Fruit fly (Drosophila melanogaster) whole organism, embryonic: ENCODE data around the gene mRpL3.

Experiments used
- Aef1 ChIP-seq: fragments of 200-800 bp; sonication (Bioruptor generic); IDR thresholded peaks from 3 replicates; pipeline ENCODE4 v1.3.6; 2022; ENCODE audit warnings: missing biosample characterization, missing genetic modification characterization
- BEAF-32 ChIP-seq: fragments of 200-800 bp; sonication (Bioruptor generic); optimal IDR thresholded peaks from 3 replicates; lab custom pipeline; 2017; ENCODE audit warnings: missing biosample characterization, missing genetic modification characterization, mild to moderate bottlenecking, moderate library complexity, missing genetic modification reagents
- Blimp-1 ChIP-seq: fragments of 200-800 bp; sonication (Bioruptor generic); optimal IDR thresholded peaks from 3 replicates; lab custom pipeline; 2018; ENCODE audit warnings: missing biosample characterization, missing genetic modification characterization, mild to moderate bottlenecking, moderate library complexity, missing genetic modification reagents
- C15 ChIP-seq: fragments of 200-800 bp; sonication (Bioruptor generic); IDR thresholded peaks from 3 replicates; pipeline ENCODE4 v1.3.6; 2022; ENCODE audit warnings: missing biosample characterization, missing genetic modification characterization
- CG10274 ChIP-seq: fragments of 200-800 bp; sonication (Bioruptor generic); optimal IDR thresholded peaks from 3 replicates; lab custom pipeline; 2017; ENCODE audit warnings: missing biosample characterization, mild to moderate bottlenecking, missing genetic modification characterization
- CG10321 ChIP-seq: fragments of 200-800 bp; sonication (Bioruptor generic); IDR thresholded peaks from 2 replicates; pipeline ENCODE4 v1.3.6; 2022; ENCODE audit warnings: missing biosample characterization, missing genetic modification characterization
- CG10462 ChIP-seq: fragments of 200-800 bp; sonication (Bioruptor generic); optimal IDR thresholded peaks from 2 replicates; lab custom pipeline; 2016; ENCODE audit warnings: missing biosample characterization, missing genetic modification characterization
- CG12071 ChIP-seq: fragments of 200-800 bp; sonication (Bioruptor generic); optimal IDR thresholded peaks from 3 replicates; lab custom pipeline; 2018; ENCODE audit warnings: missing biosample characterization, mild to moderate bottlenecking, missing genetic modification characterization
- CG13296 ChIP-seq: fragments of 200-800 bp; sonication (Bioruptor generic); optimal IDR thresholded peaks from 3 replicates; lab custom pipeline; 2018; ENCODE audit warnings: missing biosample characterization, mild to moderate bottlenecking, missing genetic modification characterization
- CG13894 ChIP-seq: fragments of 200-800 bp; sonication (Bioruptor generic); optimal IDR thresholded peaks from 3 replicates; lab custom pipeline; 2018; ENCODE audit warnings: missing biosample characterization, mild to moderate bottlenecking, missing genetic modification characterization, moderate library complexity
- CG18476 ChIP-seq: fragments of 200-800 bp; sonication (Bioruptor generic); optimal IDR thresholded peaks from 2 replicates; lab custom pipeline; 2016; ENCODE audit warnings: missing biosample characterization, mild to moderate bottlenecking, missing genetic modification characterization
- CG18619 ChIP-seq: fragments of 200-800 bp; sonication (Bioruptor generic); optimal IDR thresholded peaks from 3 replicates; lab custom pipeline; 2017; ENCODE audit warnings: missing biosample characterization, mild to moderate bottlenecking, missing genetic modification characterization
- CG18764 ChIP-seq: fragments of 200-800 bp; sonication (Bioruptor generic); optimal IDR thresholded peaks from 3 replicates; lab custom pipeline; 2016; ENCODE audit warnings: missing biosample characterization, missing genetic modification characterization
- CG2712 ChIP-seq: fragments of 200-800 bp; optimal IDR thresholded peaks from 3 replicates; lab custom pipeline; 2019; ENCODE audit warnings: missing biosample characterization, mild to moderate bottlenecking, missing genetic modification characterization, moderate library complexity
- CG33557 ChIP-seq: fragments of 200-800 bp; sonication (Bioruptor generic); optimal IDR thresholded peaks from 2 replicates; lab custom pipeline; 2019; ENCODE audit warnings: missing biosample characterization, mild to moderate bottlenecking, missing genetic modification characterization, moderate library complexity
- CG3838 ChIP-seq: fragments of 200-800 bp; sonication (Bioruptor generic); optimal IDR thresholded peaks from 3 replicates; lab custom pipeline; 2016; ENCODE audit warnings: missing biosample characterization, missing genetic modification characterization
- CG4424 ChIP-seq: fragments of 200-800 bp; sonication (Bioruptor generic); optimal IDR thresholded peaks from 3 replicates; lab custom pipeline; 2016; ENCODE audit warnings: missing biosample characterization, missing genetic modification characterization
- CG4617 ChIP-seq: fragments of 200-800 bp; sonication (Bioruptor generic); optimal IDR thresholded peaks from 3 replicates; lab custom pipeline; 2016; ENCODE audit warnings: missing biosample characterization, missing genetic modification characterization, borderline replicate concordance
- CG6654 ChIP-seq: fragments of 200-800 bp; sonication (Bioruptor generic); optimal IDR thresholded peaks from 2 replicates; lab custom pipeline; 2017; ENCODE audit warnings: missing biosample characterization, mild to moderate bottlenecking, missing genetic modification characterization
- CG7745 ChIP-seq: fragments of 200-800 bp; sonication (Bioruptor generic); optimal IDR thresholded peaks from 2 replicates; lab custom pipeline; 2018; ENCODE audit warnings: missing biosample characterization, mild to moderate bottlenecking, missing genetic modification characterization, moderate library complexity
- CG7786 ChIP-seq: fragments of 200-800 bp; sonication (Bioruptor generic); optimal IDR thresholded peaks from 2 replicates; lab custom pipeline; 2016; ENCODE audit warnings: missing biosample characterization, missing genetic modification characterization
- CG8765 ChIP-seq: fragments of 200-800 bp; sonication (Bioruptor generic); IDR thresholded peaks from 2 replicates; pipeline ENCODE4 v1.3.6; 2022; ENCODE audit warnings: missing biosample characterization, missing genetic modification characterization
- CG9817 ChIP-seq: fragments of 200-800 bp; sonication (Bioruptor generic); optimal IDR thresholded peaks from 2 replicates; lab custom pipeline; 2018; ENCODE audit warnings: missing biosample characterization, mild to moderate bottlenecking, missing genetic modification characterization, moderate library complexity
- CoRest ChIP-seq: fragments of 200-800 bp; sonication (Bioruptor generic); optimal IDR thresholded peaks from 3 replicates; lab custom pipeline; 2018; ENCODE audit warnings: missing biosample characterization, mild to moderate bottlenecking, missing genetic modification characterization, moderate library complexity
- Ets65A ChIP-seq: fragments of 200-800 bp; sonication (Bioruptor generic); peaks from one replicate; lab custom pipeline; 2016; ENCODE audit warnings: missing biosample characterization, missing genetic modification characterization
- Gsc ChIP-seq: fragments of 200-800 bp; sonication (Bioruptor generic); IDR thresholded peaks from 2 replicates; pipeline ENCODE4 v1.3.6; 2022; ENCODE audit warnings: missing biosample characterization, missing genetic modification characterization
- Hr3 ChIP-seq: fragments of 200-800 bp; sonication (Bioruptor generic); optimal IDR thresholded peaks from 3 replicates; lab custom pipeline; 2016; ENCODE audit warnings: missing biosample characterization, missing genetic modification characterization
- MTF-1 ChIP-seq: fragments of 200-800 bp; sonication (Bioruptor generic); optimal IDR thresholded peaks from 2 replicates; lab custom pipeline; 2018; ENCODE audit warnings: missing biosample characterization, mild to moderate bottlenecking, missing genetic modification characterization, borderline replicate concordance
- Pdp1 ChIP-seq, 2 experiments: fragments of 200-800 bp; sonication (Bioruptor generic); optimal IDR thresholded peaks; 3 replicates each; lab custom pipeline; 2016; ENCODE audit warnings: missing biosample characterization in 2 of 2, missing genetic modification characterization in 2 of 2, mild to moderate bottlenecking in 1 of 2, moderate library complexity in 1 of 2
- Ptx1 ChIP-seq: fragments of 200-800 bp; sonication (Bioruptor generic); IDR thresholded peaks from 2 replicates; pipeline ENCODE4 v1.3.6; 2022; ENCODE audit warnings: missing biosample characterization, missing genetic modification characterization
- Tbp ChIP-seq: fragments of >200 bp; optimal IDR thresholded peaks from 2 replicates; lab custom pipeline; 2018; ENCODE audit warnings: missing biosample characterization, missing genetic modification characterization
- bcd ChIP-seq: fragments of 200-800 bp; sonication (Bioruptor generic); optimal IDR thresholded peaks from 2 replicates; lab custom pipeline; 2017; ENCODE audit warnings: missing biosample characterization, mild to moderate bottlenecking, missing genetic modification characterization
- bigmax ChIP-seq: fragments of 200-800 bp; sonication (Bioruptor generic); optimal IDR thresholded peaks from 2 replicates; lab custom pipeline; 2018; ENCODE audit warnings: missing biosample characterization, mild to moderate bottlenecking, missing genetic modification characterization
- dysf ChIP-seq: fragments of 200-800 bp; sonication (Bioruptor generic); IDR thresholded peaks from 3 replicates; pipeline ENCODE4 v1.3.6; 2022; ENCODE audit warnings: missing biosample characterization, missing genetic modification characterization
- en ChIP-seq: fragments of 200-800 bp; sonication (Bioruptor generic); optimal IDR thresholded peaks from 2 replicates; lab custom pipeline; 2016; ENCODE audit warnings: missing biosample characterization, missing genetic modification characterization
- ewg ChIP-seq: fragments of 200-800 bp; sonication (Bioruptor generic); optimal IDR thresholded peaks from 3 replicates; lab custom pipeline; 2017; ENCODE audit warnings: mild to moderate bottlenecking, missing biosample characterization, missing genetic modification reagents, missing genetic modification characterization
- gro ChIP-seq: fragments of 200-800 bp; sonication (Bioruptor generic); optimal IDR thresholded peaks from 2 replicates; lab custom pipeline; 2016; ENCODE audit warnings: missing biosample characterization, missing genetic modification characterization
- h ChIP-seq: fragments of >200 bp; optimal IDR thresholded peaks from 2 replicates; lab custom pipeline; 2017
- ham ChIP-seq: fragments of 200-800 bp; sonication (Bioruptor generic); IDR thresholded peaks from 2 replicates; pipeline ENCODE4 v1.3.6; 2022; ENCODE audit warnings: missing biosample characterization, missing genetic modification characterization
- jumu ChIP-seq: fragments of 200-800 bp; sonication (Bioruptor generic); optimal IDR thresholded peaks from 3 replicates; lab custom pipeline; 2016; ENCODE audit warnings: missing biosample characterization, missing genetic modification characterization
- knrl ChIP-seq: fragments of 200-800 bp; sonication (Bioruptor generic); IDR thresholded peaks from 3 replicates; pipeline ENCODE4 v1.3.6; 2022; ENCODE audit warnings: missing biosample characterization, missing genetic modification characterization; ENCODE audit not compliant: partially characterized antibody
- nerfin-2 ChIP-seq: fragments of 200-800 bp; sonication (Bioruptor generic); IDR thresholded peaks from 2 replicates; pipeline ENCODE4 v1.3.6; 2022; ENCODE audit warnings: missing biosample characterization, missing genetic modification characterization; ENCODE audit not compliant: partially characterized antibody
- oc ChIP-seq: fragments of 200-800 bp; sonication (Bioruptor generic); optimal IDR thresholded peaks from 2 replicates; lab custom pipeline; 2018; ENCODE audit warnings: missing biosample characterization, mild to moderate bottlenecking, missing genetic modification characterization, moderate library complexity
- repo ChIP-seq: fragments of 200-800 bp; sonication (Bioruptor generic); optimal IDR thresholded peaks from 2 replicates; lab custom pipeline; 2016; ENCODE audit warnings: missing biosample characterization, missing genetic modification characterization
- sens-2 ChIP-seq: fragments of 200-800 bp; sonication (Bioruptor generic); IDR thresholded peaks from 2 replicates; pipeline ENCODE4 v1.3.6; 2022; ENCODE audit warnings: missing biosample characterization, missing genetic modification characterization
- seq ChIP-seq: fragments of 200-800 bp; sonication (Bioruptor generic); IDR thresholded peaks from 2 replicates; pipeline ENCODE4 v1.3.6; 2022; ENCODE audit warnings: missing biosample characterization, missing genetic modification characterization
- slou ChIP-seq: fragments of 200-800 bp; sonication (Bioruptor generic); optimal IDR thresholded peaks from 3 replicates; lab custom pipeline; 2016; ENCODE audit warnings: missing biosample characterization, missing genetic modification characterization
- sqz ChIP-seq: fragments of 200-800 bp; sonication (Bioruptor generic); optimal IDR thresholded peaks from 3 replicates; lab custom pipeline; 2018; ENCODE audit warnings: missing biosample characterization, mild to moderate bottlenecking, missing genetic modification characterization
- twi ChIP-seq: fragments of 200-800 bp; optimal IDR thresholded peaks from 2 replicates; lab custom pipeline; 2019; ENCODE audit warnings: missing biosample characterization, mild to moderate bottlenecking, missing genetic modification characterization, moderate library complexity
- wor ChIP-seq: fragments of 200-800 bp; sonication (Bioruptor generic); IDR thresholded peaks from 2 replicates; pipeline ENCODE4 v1.3.6; 2022; ENCODE audit warnings: missing biosample characterization, missing genetic modification characterization

The mRpL3 gene

dm6 chrX:15738890-15739550 lies 22.0 kb upstream of the mRpL3 start, which contains the start of the genes CG11679 and CG8206 (continued):
- no peak for TF ChIP-seq Tbp
- TF ChIP-seq CG13894 (tag; lab: Kevin White, UChicago) = peak; percentile 6
- no peak for TF ChIP-seq CG6654 (GFP tag; lab: Kevin White, UChicago)
- TF ChIP-seq gro (GFP tag; lab: Kevin White, UChicago) = peak; percentile 34
- no peak for TF ChIP-seq CG3838 (GFP tag; lab: Kevin White, UChicago)
- no peak for TF ChIP-seq wor (GFP tag; lab: Robert Waterston, UW)
- peak; percentile 33 for TF ChIP-seq bcd (GFP tag; lab: Kevin White, UChicago)
- no peak for TF ChIP-seq CG18476
- peak; percentile 41 for TF ChIP-seq ewg
- no peak for TF ChIP-seq Gsc (GFP tag; lab: Robert Waterston, UW)
- peak; percentile 51 for TF ChIP-seq jumu (GFP tag; lab: Kevin White, UChicago)
- peak; percentile 11 for TF ChIP-seq twi (tag; lab: Kevin White, UChicago)
- TF ChIP-seq CG33557 (GFP tag; lab: Kevin White, UChicago) = no peak
- no peak for TF ChIP-seq CG4424 (GFP tag; lab: Kevin White, UChicago)
- peak; percentile 42 for TF ChIP-seq CG2712
- TF ChIP-seq dysf (GFP tag; lab: Robert Waterston, UW) = peak; percentile 41; the same call in 1 of the 3 replicates
- TF ChIP-seq nerfin-2 (GFP tag; lab: Robert Waterston, UW) = no peak
- TF ChIP-seq bigmax = no peak
- TF ChIP-seq CG12071 (GFP tag; lab: Kevin White, UChicago) = no peak
- no peak for TF ChIP-seq seq (GFP tag; lab: Robert Waterston, UW)
- TF ChIP-seq oc = no peak
- TF ChIP-seq sens-2 = no peak
- no peak for TF ChIP-seq CG7745
- peak; percentile 55 for TF ChIP-seq BEAF-32 (GFP tag; lab: Kevin White, UChicago)
- no peak for TF ChIP-seq sqz
- no peak for TF ChIP-seq C15 (GFP tag; lab: Robert Waterston, UW)
- TF ChIP-seq MTF-1 = no peak
- peak; percentile 9 for TF ChIP-seq CG18619
- peak; percentile 31 for TF ChIP-seq CG13296 (GFP tag; lab: Kevin White, UChicago)
- TF ChIP-seq CG10274 = no peak
- peak; percentile 40; the same call in 1 of the 2 replicates for TF ChIP-seq Ptx1 (GFP tag; lab: Robert Waterston, UW)
- TF ChIP-seq ham (GFP tag; lab: Robert Waterston, UW) = no peak
- TF ChIP-seq CG10462 (GFP tag; lab: Kevin White, UChicago) = no peak
- TF ChIP-seq Hr3 (GFP tag; lab: Kevin White, UChicago) = peak; percentile 14
- peak; percentile 26; the same call in 1 of the 3 replicates for TF ChIP-seq Aef1
- TF ChIP-seq CG7786 (GFP tag; lab: Kevin White, UChicago) = peak; percentile 54
- TF ChIP-seq h (lab: Kevin White, UChicago) = no peak
- TF ChIP-seq CG4617 (GFP tag; lab: Kevin White, UChicago) = peak; percentile 5
- TF ChIP-seq en = no peak
- no peak for TF ChIP-seq slou (GFP tag; lab: Kevin White, UChicago)
- TF ChIP-seq CoRest (tag; lab: Kevin White, UChicago) = peak; percentile 59
- no peak for TF ChIP-seq repo (GFP tag; lab: Kevin White, UChicago)
- no peak for TF ChIP-seq CG8765
- peak; percentile 52 for TF ChIP-seq Ets65A (GFP tag; lab: Kevin White, UChicago)
- TF ChIP-seq CG18764 (GFP tag; lab: Kevin White, UChicago) = no peak
- peak; percentile 32; the same call in 1 of the 3 replicates for TF ChIP-seq knrl (GFP tag; lab: Robert Waterston, UW)
- TF ChIP-seq Blimp-1 (GFP tag; lab: Kevin White, UChicago) = no peak
- TF ChIP-seq CG10321 (GFP tag; lab: Robert Waterston, UW) = no peak
- peak; percentile 38 to 62 for TF ChIP-seq Pdp1 (GFP tag; optimal IDR thresholded peaks at IDR 0.05; lab: Kevin White, UChicago)
- peak; percentile 55 for TF ChIP-seq CG9817
